Worm (Caenorhabditis elegans) whole organism, L4 larva: ENCODE results near the gene T01C8.3.

Experiments
- F26F4.8 ChIP-seq: fragments of 200-800 bp; sonication (Bioruptor generic); conservative IDR thresholded peaks from 2 replicates; pipeline ENCODE4 v1.3.6; 2022; ENCODE audit warnings: missing genetic modification characterization, missing compliant biosample characterization
- F37D6.2 ChIP-seq: sonication (generic microtip); optimal IDR thresholded peaks from 2 replicates; lab custom pipeline; 2016; ENCODE audit warnings: mild to moderate bottlenecking, missing genetic modification characterization, missing compliant biosample characterization
- R02D3.7 ChIP-seq: fragments of 150-350 bp; sonication (generic microtip); optimal IDR thresholded peaks from 3 replicates; lab custom pipeline; 2014; ENCODE audit warnings: missing biosample characterization, missing genetic modification characterization
- aha-1 ChIP-seq: fragments of 150-350 bp; peaks from one replicate; lab custom pipeline; 2014; ENCODE audit warnings: missing biosample characterization, missing genetic modification characterization
- ceh-44 ChIP-seq: fragments of 200-800 bp; sonication (Bioruptor generic); IDR thresholded peaks from 2 replicates; pipeline ENCODE4 v1.3.6; 2022; ENCODE audit warnings: missing genetic modification reagents, missing genetic modification characterization, missing compliant biosample characterization
- dmd-8 ChIP-seq: fragments of 200-800 bp; sonication (Bioruptor generic); IDR thresholded peaks from 2 replicates; pipeline ENCODE4 v1.3.6; 2022; ENCODE audit warnings: missing genetic modification characterization, missing compliant biosample characterization
- hlh-11 ChIP-seq: fragments of 200-800 bp; sonication (Bioruptor generic); optimal IDR thresholded peaks from 2 replicates; lab custom pipeline; 2018; ENCODE audit warnings: mild to moderate bottlenecking, missing genetic modification characterization, missing compliant biosample characterization
- hlh-30 ChIP-seq: sonication (generic microtip); optimal IDR thresholded peaks from 2 replicates; lab custom pipeline; 2017; ENCODE audit warnings: antibody characterized with exemption, mild to moderate bottlenecking, missing genetic modification characterization, missing compliant biosample characterization; ENCODE audit not compliant: insufficient read depth
- jun-1 ChIP-seq: fragments of 150-350 bp; optimal IDR thresholded peaks from 2 replicates; lab custom pipeline; 2014; ENCODE audit warnings: missing biosample characterization, missing genetic modification reagents, missing genetic modification characterization
- lin-1 ChIP-seq: fragments of 200-800 bp; sonication (Bioruptor generic); IDR thresholded peaks from 2 replicates; pipeline ENCODE4 v1.3.6; 2022; ENCODE audit warnings: missing genetic modification reagents, missing genetic modification characterization, missing compliant biosample characterization
- lin-38 ChIP-seq: fragments of 200-800 bp; sonication (Bioruptor generic); IDR thresholded peaks from 2 replicates; pipeline ENCODE4 v1.3.6; 2022; ENCODE audit warnings: missing genetic modification reagents, missing genetic modification characterization, missing compliant biosample characterization
- lsy-2 ChIP-seq, 2 experiments: fragments of 150-350 bp in 1 of 2; sonication (generic microtip) in 1 of 2; optimal IDR thresholded peaks; 2 replicates each; lab custom pipeline; 2014 to 2017; ENCODE audit warnings: missing biosample characterization in 2 of 2, missing genetic modification characterization in 2 of 2
- madf-5 ChIP-seq, 2 experiments: fragments of 200-800 bp; sonication (Bioruptor generic); IDR thresholded peaks; 2 replicates each; pipeline ENCODE4 v1.3.6; 2022; ENCODE audit warnings: missing compliant biosample characterization in 2 of 2, missing genetic modification characterization in 2 of 2
- mdl-1 ChIP-seq, 2 experiments: fragments of 150-350 bp in 1 of 2; sonication (generic microtip) in 1 of 2; optimal IDR thresholded peaks; 2 replicates each; lab custom pipeline; 2014 to 2017; ENCODE audit warnings: missing biosample characterization in 2 of 2, missing genetic modification characterization in 2 of 2
- mep-1 ChIP-seq: fragments of 150-350 bp; sonication (generic microtip); optimal IDR thresholded peaks from 3 replicates; lab custom pipeline; 2014; ENCODE audit warnings: missing biosample characterization, missing genetic modification characterization
- nhr-11 ChIP-seq: fragments of 150-350 bp; optimal IDR thresholded peaks from 2 replicates; lab custom pipeline; 2014; ENCODE audit warnings: missing biosample characterization, missing genetic modification characterization
- nhr-28 ChIP-seq: fragments of 150-350 bp; optimal IDR thresholded peaks from 2 replicates; lab custom pipeline; 2014; ENCODE audit warnings: missing biosample characterization, missing genetic modification characterization
- saeg-2 ChIP-seq: fragments of 200-800 bp; sonication (Bioruptor generic); IDR thresholded peaks from 2 replicates; pipeline ENCODE4 v1.3.6; 2022; ENCODE audit warnings: missing genetic modification reagents, missing genetic modification characterization, missing compliant biosample characterization
- tra-1 ChIP-seq: fragments of 200-800 bp; sonication (Bioruptor generic); IDR thresholded peaks from 2 replicates; pipeline ENCODE4 v1.3.6; 2022; ENCODE audit warnings: missing genetic modification reagents, missing genetic modification characterization, missing compliant biosample characterization
- unc-62 ChIP-seq, 3 experiments: fragments of 150-350 bp in 1 of 3; sonication (generic microtip); optimal IDR thresholded peaks in 2 of 3; peaks in 1 of 3; 1 replicate in 1 of 3; 2 replicates in 2 of 3; lab custom pipeline; 2014 to 2017; ENCODE audit warnings: missing biosample characterization in 3 of 3, missing genetic modification characterization in 3 of 3, missing genetic modification reagents in 3 of 3, missing genotype in 1 of 3
- vab-7 ChIP-seq: fragments of 200-800 bp; sonication (Bioruptor generic); IDR thresholded peaks from 2 replicates; pipeline ENCODE4 v1.3.6; 2022; ENCODE audit warnings: missing genetic modification reagents, missing genetic modification characterization, missing compliant biosample characterization
- zfp-3 ChIP-seq: fragments of 200-800 bp; sonication (Bioruptor generic); conservative IDR thresholded peaks from 2 replicates; pipeline ENCODE4 v1.3.6; 2022; ENCODE audit warnings: missing genetic modification reagents, missing genetic modification characterization, missing compliant biosample characterization
- zip-11 ChIP-seq: fragments of 200-800 bp; sonication (Bioruptor generic); IDR thresholded peaks from 2 replicates; pipeline ENCODE4 v1.3.6; 2022; ENCODE audit warnings: missing genetic modification characterization, missing compliant biosample characterization

The T01C8.3 gene

DNA sequence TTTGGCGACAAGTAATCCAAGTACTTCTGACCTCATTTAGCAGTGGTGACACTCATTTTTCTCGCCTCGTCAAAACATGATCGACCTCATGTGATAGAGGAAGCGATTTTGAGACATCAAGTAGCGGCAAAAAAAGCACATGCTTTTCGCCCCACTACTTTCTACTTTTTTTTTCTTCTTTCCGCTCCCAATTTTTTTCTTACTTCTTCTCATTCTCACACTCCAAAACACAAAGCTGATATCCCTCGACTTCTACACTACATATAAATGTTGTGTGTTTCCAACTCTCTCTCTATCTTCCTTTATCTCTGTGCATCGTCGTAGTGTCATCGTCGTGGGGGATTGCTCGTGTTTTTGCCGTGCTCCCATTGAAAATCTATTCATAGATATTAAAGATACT, 50.8 kb downstream of the T01C8.3 start:
- no peak for TF ChIP-seq F37D6.2 (tag; lab: Kevin White, UChicago)
- no peak for TF ChIP-seq zfp-3 (GFP tag; lab: Robert Waterston, UW)
- TF ChIP-seq tra-1: peak; percentile 60; the same call in 1 of the 2 replicates
- TF ChIP-seq aha-1 (tag; lab: Kevin White, UChicago): no peak
- TF ChIP-seq mdl-1 (tag; optimal IDR thresholded peaks at IDR 0.05; lab: Kevin White, UChicago): peak in 1 of 2 experiments; percentile 45
- no peak for TF ChIP-seq F26F4.8 (GFP tag; lab: Robert Waterston, UW)
- no peak for TF ChIP-seq jun-1 (tag; lab: Kevin White, UChicago)
- no peak for TF ChIP-seq ceh-44 (GFP tag; lab: Robert Waterston, UW)
- peak in 1 of 2 experiments; percentile 19 for TF ChIP-seq lsy-2 (tag; optimal IDR thresholded peaks at IDR 0.05; lab: Kevin White, UChicago)
- no peak for TF ChIP-seq dmd-8 (GFP tag; lab: Robert Waterston, UW)
- peak; percentile 42 for TF ChIP-seq nhr-11
- TF ChIP-seq madf-5 (GFP tag; IDR thresholded peaks at IDR 0.05; lab: Robert Waterston, UW): no peak
- no peak for TF ChIP-seq saeg-2 (GFP tag; lab: Robert Waterston, UW)
- TF ChIP-seq unc-62 (GFP tag; optimal IDR thresholded peaks at IDR 0.05 in 1 of 2; lab: Kevin White, UChicago): peak in 1 of 2 experiments; percentile 88
- no peak for TF ChIP-seq unc-62 (tag; optimal IDR thresholded peaks at IDR 0.05; lab: Kevin White, UChicago)
- peak; percentile 44 for TF ChIP-seq nhr-28
- no peak for TF ChIP-seq R02D3.7
- TF ChIP-seq vab-7 (GFP tag; lab: Robert Waterston, UW): no peak
- peak; percentile 86 for TF ChIP-seq hlh-30
- TF ChIP-seq hlh-11 (tag; lab: Kevin White, UChicago): peak; percentile 32
- TF ChIP-seq mep-1 (tag; lab: Kevin White, UChicago): peak; percentile 23

DNA sequence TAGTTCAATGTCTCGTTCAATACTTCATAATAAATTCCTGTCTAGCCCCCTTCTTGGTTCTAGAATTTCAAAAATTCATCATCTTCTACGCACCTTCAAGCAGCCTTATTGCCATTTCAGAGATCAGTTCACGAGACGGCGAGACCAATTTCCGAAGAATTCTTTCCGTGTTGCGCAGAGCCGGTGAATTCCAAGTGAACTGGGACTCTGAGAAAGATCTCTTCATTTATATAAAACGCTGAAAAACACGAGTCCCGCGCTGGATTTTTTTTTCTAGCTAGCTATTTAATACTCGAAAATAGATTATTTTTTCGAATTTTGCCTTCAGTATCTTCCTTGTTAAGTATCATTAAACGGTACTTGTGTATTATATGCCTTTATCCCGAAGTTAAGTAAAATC, 51.8 kb downstream of the T01C8.3 start:
- TF ChIP-seq zip-11 (GFP tag; lab: Robert Waterston, UW) (no peak), aha-1 (tag; lab: Kevin White, UChicago) (peak; percentile 87), lin-38 (no peak), lin-1 (GFP tag; lab: Robert Waterston, UW) (no peak)
